Worm (Caenorhabditis elegans) whole organism, L2 larva: ENCODE results near the gene sor-1.

Experiments used
- C34F6.9 ChIP-seq: fragments of 150-350 bp; optimal IDR thresholded peaks from 2 replicates; lab custom pipeline; 2014; ENCODE audit warnings: missing biosample characterization, missing genetic modification characterization
- F13H6.1 ChIP-seq: sonication (generic microtip); optimal IDR thresholded peaks from 2 replicates; lab custom pipeline; 2016; ENCODE audit warnings: missing genetic modification characterization, missing compliant biosample characterization
- R02D3.7 ChIP-seq: fragments of 150-350 bp; optimal IDR thresholded peaks from 2 replicates; lab custom pipeline; 2014; ENCODE audit warnings: missing biosample characterization, missing genetic modification characterization
- Y55F3AM.14 ChIP-seq: fragments of 200-800 bp; sonication (Bioruptor generic); optimal IDR thresholded peaks from 2 replicates; lab custom pipeline; 2018; ENCODE audit warnings: mild to moderate bottlenecking, missing genetic modification characterization, missing compliant biosample characterization
- ZK546.5 ChIP-seq: sonication (generic microtip); optimal IDR thresholded peaks from 2 replicates; lab custom pipeline; 2017; ENCODE audit warnings: missing biosample characterization, missing genetic modification characterization
- alr-1 ChIP-seq: fragments of 150-350 bp; optimal IDR thresholded peaks from 2 replicates; lab custom pipeline; 2014; ENCODE audit warnings: missing biosample characterization, missing genetic modification characterization
- aly-2 ChIP-seq: fragments of 150-350 bp; optimal IDR thresholded peaks from 2 replicates; lab custom pipeline; 2014; ENCODE audit warnings: missing biosample characterization, missing genetic modification characterization
- ama-1 ChIP-seq: fragments of 150-350 bp; optimal IDR thresholded peaks from 2 replicates; lab custom pipeline; 2018; ENCODE audit warnings: inconsistent platforms
- blmp-1 ChIP-seq: sonication (generic microtip); optimal IDR thresholded peaks from 2 replicates; lab custom pipeline; 2017; ENCODE audit warnings: missing genetic modification characterization, mild to moderate bottlenecking, missing compliant biosample characterization, antibody characterized with exemption, moderate library complexity; ENCODE audit not compliant: insufficient read depth
- ceh-16 ChIP-seq: fragments of 150-350 bp; optimal IDR thresholded peaks from 2 replicates; lab custom pipeline; 2014; ENCODE audit warnings: missing biosample characterization, missing genetic modification characterization
- crh-2 ChIP-seq: sonication (generic microtip); optimal IDR thresholded peaks from 2 replicates; lab custom pipeline; 2017; ENCODE audit warnings: missing biosample characterization, missing genetic modification characterization
- egl-27 ChIP-seq: sonication (generic microtip); optimal IDR thresholded peaks from 3 replicates; lab custom pipeline; 2017; ENCODE audit warnings: missing biosample characterization, missing genetic modification reagents, missing genetic modification characterization
- elt-1 ChIP-seq: fragments of 150-350 bp; optimal IDR thresholded peaks from 2 replicates; lab custom pipeline; 2014; ENCODE audit warnings: missing biosample characterization, missing genetic modification characterization
- elt-3 ChIP-seq: sonication (generic microtip); optimal IDR thresholded peaks from 2 replicates; lab custom pipeline; 2017; ENCODE audit warnings: missing biosample characterization, missing genetic modification characterization
- fos-1 ChIP-seq: fragments of 150-350 bp; optimal IDR thresholded peaks from 2 replicates; lab custom pipeline; 2014; ENCODE audit warnings: missing biosample characterization, missing genetic modification characterization
- gmeb-1 ChIP-seq: fragments of 150-350 bp; optimal IDR thresholded peaks from 2 replicates; lab custom pipeline; 2014; ENCODE audit warnings: missing biosample characterization, missing genetic modification characterization
- lin-13 ChIP-seq: fragments of 150-350 bp; optimal IDR thresholded peaks from 2 replicates; lab custom pipeline; 2014; ENCODE audit warnings: missing biosample characterization, missing genetic modification reagents, missing genetic modification characterization
- lsy-2 ChIP-seq, 2 experiments: fragments of 150-350 bp in 1 of 2; sonication (generic microtip) in 1 of 2; optimal IDR thresholded peaks; 2 replicates each; lab custom pipeline; 2014 to 2017; ENCODE audit warnings: missing biosample characterization in 2 of 2, missing genetic modification characterization in 2 of 2
- mab-5 ChIP-seq: fragments of 150-350 bp; optimal IDR thresholded peaks from 2 replicates; lab custom pipeline; 2014; ENCODE audit warnings: missing biosample characterization, missing genetic modification characterization
- mbf-1 ChIP-seq: sonication (generic microtip); optimal IDR thresholded peaks from 2 replicates; lab custom pipeline; 2017; ENCODE audit warnings: missing biosample characterization, missing genetic modification characterization
- nhr-10 ChIP-seq: sonication (generic microtip); optimal IDR thresholded peaks from 2 replicates; lab custom pipeline; 2017; ENCODE audit warnings: missing biosample characterization, missing genetic modification characterization
- nhr-12 ChIP-seq: fragments of 150-350 bp; optimal IDR thresholded peaks from 2 replicates; lab custom pipeline; 2014; ENCODE audit warnings: missing biosample characterization, missing genetic modification characterization
- nhr-129 ChIP-seq: fragments of 150-350 bp; optimal IDR thresholded peaks from 2 replicates; lab custom pipeline; 2014; ENCODE audit warnings: missing biosample characterization, missing genetic modification characterization
- nhr-21 ChIP-seq: fragments of 150-350 bp; optimal IDR thresholded peaks from 2 replicates; lab custom pipeline; 2014; ENCODE audit warnings: missing biosample characterization, missing genetic modification characterization
- nhr-77 ChIP-seq: fragments of 150-350 bp; optimal IDR thresholded peaks from 2 replicates; lab custom pipeline; 2014; ENCODE audit warnings: missing biosample characterization, missing genetic modification characterization
- sem-4 ChIP-seq: fragments of 150-350 bp; optimal IDR thresholded peaks from 2 replicates; lab custom pipeline; 2014; ENCODE audit warnings: missing biosample characterization, missing genetic modification reagents, missing genetic modification characterization
- skn-1 ChIP-seq: sonication (generic microtip); optimal IDR thresholded peaks from 2 replicates; lab custom pipeline; 2017; ENCODE audit warnings: missing biosample characterization, missing genetic modification characterization
- sma-9 ChIP-seq, 2 experiments: fragments of 150-350 bp in 1 of 2; sonication (generic microtip) in 1 of 2; optimal IDR thresholded peaks; 2 replicates each; lab custom pipeline; 2014 to 2016; ENCODE audit warnings: missing genetic modification characterization in 2 of 2, mild to moderate bottlenecking in 1 of 2, missing biosample characterization in 1 of 2, missing compliant biosample characterization in 1 of 2, missing genetic modification reagents in 1 of 2, moderate library complexity in 1 of 2
- unc-55 ChIP-seq: fragments of 150-350 bp; sonication (generic microtip); optimal IDR thresholded peaks from 3 replicates; lab custom pipeline; 2014; ENCODE audit warnings: missing biosample characterization, missing genetic modification reagents, missing genetic modification characterization
- ztf-1 ChIP-seq: fragments of 200-800 bp; sonication (Bioruptor generic); conservative IDR thresholded peaks from 2 replicates; pipeline ENCODE4 v1.3.6; 2022; ENCODE audit warnings: missing genetic modification characterization, missing compliant biosample characterization
- ztf-4 ChIP-seq: fragments of 150-350 bp; optimal IDR thresholded peaks from 2 replicates; lab custom pipeline; 2014; ENCODE audit warnings: missing biosample characterization, missing genetic modification characterization

Gene sor-1

DNA sequence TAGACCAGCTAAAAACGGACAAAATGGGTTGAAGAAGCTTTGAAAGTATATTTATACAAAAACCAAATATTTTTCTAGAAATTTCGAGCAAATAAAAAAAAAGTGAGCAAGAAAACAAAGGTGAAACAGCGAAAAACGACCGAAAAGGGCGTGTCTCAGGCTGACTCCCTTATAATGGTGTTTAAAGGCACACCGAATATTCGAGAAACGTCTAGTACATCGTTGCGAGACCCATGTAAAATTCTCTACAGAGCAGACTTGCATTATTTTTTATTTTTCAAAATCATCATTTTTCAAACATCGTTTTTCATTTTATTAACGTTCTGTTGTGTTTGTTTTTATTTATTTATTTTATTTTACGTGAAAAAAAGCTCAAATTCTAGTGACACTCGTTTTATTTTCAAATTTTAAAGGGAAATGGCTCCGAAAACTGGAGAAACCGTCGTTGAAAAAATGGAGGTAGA is 29.0 kb downstream of the sor-1 start, which contains the start of gene rpn-3 (continued):
- TF ChIP-seq lin-13 (GFP tag; lab: Kevin White, UChicago) (peak; percentile 97), egl-27 (tag; lab: Kevin White, UChicago) (peak; percentile 90), ztf-4 (tag; lab: Kevin White, UChicago) (peak; percentile 98), ztf-1 (GFP tag; lab: Robert Waterston, UW) (no peak), nhr-10 (tag; lab: Kevin White, UChicago) (peak; percentile 85)
- TF ChIP-seq, all 48 proteins: peak for 35

DNA sequence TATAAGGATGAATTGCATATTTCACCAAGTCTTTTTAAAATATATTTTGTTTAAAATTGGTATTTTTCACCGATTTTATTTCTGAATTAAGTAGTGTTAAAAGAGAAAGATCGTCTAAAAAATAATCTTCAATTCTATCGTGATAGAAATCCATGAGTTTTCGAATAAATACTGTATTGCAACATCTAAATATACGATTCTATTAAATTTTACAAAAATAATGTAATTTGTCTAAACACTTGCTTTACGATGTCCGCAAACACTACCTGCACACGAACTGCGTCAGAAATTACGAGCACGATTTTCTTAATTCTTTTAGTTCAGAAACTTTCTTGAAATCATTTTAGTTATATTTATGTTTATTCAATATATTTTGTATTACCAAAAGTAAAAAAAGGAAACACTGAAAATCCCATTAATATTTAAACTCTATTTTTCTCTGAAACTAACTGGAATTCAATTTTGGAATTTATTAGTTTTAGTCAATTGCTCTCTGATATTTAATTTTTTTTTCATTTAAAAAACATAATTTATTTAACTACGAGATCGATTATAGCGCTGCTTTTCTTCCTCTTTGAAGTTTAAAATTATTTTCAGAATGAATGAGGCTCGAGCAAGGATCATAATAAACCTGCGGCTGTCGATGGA is 31.3 kb downstream of the sor-1 start, which contains the start of gene mrpl-32:
TSS of gene mrpl-32 (plus strand) at position 598 of the 648 bp plus-strand sequence.
- TF ChIP-seq ama-1 (lab: Kevin White, UChicago): peak; percentile 38
- TF ChIP-seq gmeb-1: no peak
- TF ChIP-seq skn-1: peak; percentile 53
- peak; percentile 74 for TF ChIP-seq ztf-4 (tag; lab: Kevin White, UChicago)
- TF ChIP-seq lsy-2 (tag; optimal IDR thresholded peaks at IDR 0.05; lab: Kevin White, UChicago): peak in 1 of 2 experiments; percentile 67
- peak; percentile 39 for TF ChIP-seq sem-4
- TF ChIP-seq C34F6.9 (tag; lab: Kevin White, UChicago): peak; percentile 39
- peak; percentile 33 for TF ChIP-seq lin-13 (GFP tag; lab: Kevin White, UChicago)
- TF ChIP-seq crh-2 (tag; lab: Kevin White, UChicago): peak; percentile 45
- peak; percentile 25 for TF ChIP-seq nhr-12 (tag; lab: Kevin White, UChicago)
- no peak for TF ChIP-seq elt-1
- TF ChIP-seq, all 48 proteins: peak for 9

DNA sequence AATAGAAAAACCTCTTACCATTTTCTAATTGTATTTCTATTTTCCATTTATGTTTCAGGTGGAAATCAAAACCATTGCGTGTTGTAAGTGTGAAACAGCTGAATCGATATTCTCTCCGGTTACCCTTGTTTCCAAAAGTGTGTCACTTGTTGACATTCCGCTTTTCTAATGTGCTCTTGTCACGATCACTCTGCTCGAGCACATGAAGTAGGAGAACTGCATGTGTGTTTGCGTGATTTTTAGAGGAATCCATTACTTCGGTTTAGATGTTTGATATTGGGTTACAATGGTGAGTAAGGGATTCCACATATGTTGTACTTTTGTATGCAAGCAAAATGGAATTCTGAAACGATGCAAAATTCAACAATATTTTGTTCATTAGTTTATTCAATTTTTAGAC is 32.5 kb downstream of the sor-1 start:
- no peak for TF ChIP-seq elt-3 (tag; lab: Kevin White, UChicago)
- peak; percentile 73 for TF ChIP-seq ama-1 (lab: Kevin White, UChicago)
- TF ChIP-seq alr-1 (tag; lab: Kevin White, UChicago): no peak
- TF ChIP-seq unc-55 (GFP tag; lab: Kevin White, UChicago): no peak
- peak; percentile 24 for TF ChIP-seq nhr-129 (tag; lab: Kevin White, UChicago)
- TF ChIP-seq crh-2 (tag; lab: Kevin White, UChicago): no peak

DNA sequence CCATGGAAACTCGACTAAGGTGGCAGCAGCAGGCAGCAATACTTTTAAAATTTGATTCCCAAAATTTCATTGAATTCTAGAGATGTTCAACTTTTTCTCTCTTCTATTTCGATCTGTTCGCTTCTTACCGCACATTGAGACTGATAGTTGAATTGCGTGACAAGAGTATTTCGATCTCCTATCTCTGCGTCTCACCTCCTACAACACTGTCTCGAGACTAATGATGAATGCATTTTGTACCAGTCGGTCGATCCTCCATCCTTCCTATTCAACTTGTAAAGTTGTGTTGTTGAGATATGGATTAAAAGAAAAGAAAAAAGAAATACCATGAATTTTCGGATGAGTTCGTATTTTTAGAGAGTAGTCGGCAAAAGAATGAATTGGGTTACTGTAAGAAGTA is 33.2 kb downstream of the sor-1 start:
- TF ChIP-seq unc-55 (GFP tag; lab: Kevin White, UChicago) (peak; percentile 8), mbf-1 (tag; lab: Kevin White, UChicago) (no peak)

DNA sequence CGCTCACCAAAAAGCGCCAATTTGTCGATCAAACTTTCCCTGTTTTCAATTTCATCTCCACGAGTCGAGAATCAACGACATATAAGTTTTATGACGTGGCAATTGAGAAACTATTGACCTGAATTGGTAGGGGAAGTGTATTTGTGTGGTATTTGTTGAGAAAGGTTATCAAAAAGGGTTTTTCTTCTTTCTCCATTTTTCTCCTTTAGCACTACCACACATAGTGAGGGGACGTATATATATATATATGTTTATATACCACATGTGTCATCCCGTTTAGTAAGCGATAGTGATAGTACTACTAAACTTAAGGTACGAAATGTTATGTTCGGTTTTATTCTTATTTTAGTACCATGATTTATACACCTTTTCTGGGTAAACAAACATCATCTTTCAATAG is 39.6 kb downstream of the sor-1 start:
- TF ChIP-seq sma-9 (GFP tag; optimal IDR thresholded peaks at IDR 0.05; lab: Kevin White, UChicago): no peak
- TF ChIP-seq sma-9 (tag; optimal IDR thresholded peaks at IDR 0.05; lab: Kevin White, UChicago): no peak
- no peak for TF ChIP-seq ztf-1 (GFP tag; lab: Robert Waterston, UW)
- TF ChIP-seq elt-3 (tag; lab: Kevin White, UChicago): no peak
- no peak for TF ChIP-seq mbf-1 (tag; lab: Kevin White, UChicago)
- TF ChIP-seq blmp-1: no peak
- no peak for TF ChIP-seq mab-5 (tag; lab: Kevin White, UChicago)
- TF ChIP-seq nhr-77 (tag; lab: Kevin White, UChicago): no peak
- TF ChIP-seq Y55F3AM.14 (GFP tag; lab: Kevin White, UChicago): no peak

DNA sequence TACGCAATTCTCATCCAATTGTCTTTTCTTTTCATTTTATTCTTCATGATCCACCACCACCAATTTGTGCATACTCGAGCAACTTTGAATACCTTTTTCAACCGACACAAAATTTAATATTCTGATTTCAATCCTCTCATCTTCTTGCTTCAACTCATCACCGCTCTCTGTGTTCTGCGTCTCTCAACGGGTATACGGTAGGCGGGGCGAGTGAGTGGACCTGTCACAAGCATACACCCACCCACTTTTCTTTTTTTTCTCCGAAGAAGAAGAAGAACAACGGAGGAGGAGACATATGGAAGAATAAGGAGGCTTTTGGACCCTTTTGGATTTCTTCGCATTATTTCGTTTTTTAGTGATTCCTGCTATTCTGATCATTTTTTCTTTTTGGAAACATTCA is 43.4 kb downstream of the sor-1 start:
- peak in 1 of 2 experiments; percentile 88 for TF ChIP-seq lsy-2 (tag; optimal IDR thresholded peaks at IDR 0.05; lab: Kevin White, UChicago)
- no peak for TF ChIP-seq ceh-16 (tag; lab: Kevin White, UChicago)
- no peak for TF ChIP-seq aly-2
- TF ChIP-seq R02D3.7 (tag; lab: Kevin White, UChicago): no peak
- TF ChIP-seq F13H6.1 (tag; lab: Kevin White, UChicago): no peak
- no peak for TF ChIP-seq fos-1
- no peak for TF ChIP-seq ZK546.5
- no peak for TF ChIP-seq mab-5 (tag; lab: Kevin White, UChicago)
- no peak for TF ChIP-seq nhr-21 (tag; lab: Kevin White, UChicago)
